Worm (Caenorhabditis elegans) whole organism, L4/young adult: ENCODE data around the gene C35B1.4.

ENCODE experiments used
- dao-5 ChIP-seq: sonication (generic microtip); optimal IDR thresholded peaks from 2 replicates; lab custom pipeline; 2016; ENCODE audit warnings: missing genotype, missing genetic modification characterization, moderate library complexity, missing compliant biosample characterization
- him-1 ChIP-seq: sonication (generic microtip); optimal IDR thresholded peaks from 2 replicates; lab custom pipeline; 2016; ENCODE audit warnings: missing genotype, missing genetic modification reagents, missing genetic modification characterization, missing compliant biosample characterization

DNA sequence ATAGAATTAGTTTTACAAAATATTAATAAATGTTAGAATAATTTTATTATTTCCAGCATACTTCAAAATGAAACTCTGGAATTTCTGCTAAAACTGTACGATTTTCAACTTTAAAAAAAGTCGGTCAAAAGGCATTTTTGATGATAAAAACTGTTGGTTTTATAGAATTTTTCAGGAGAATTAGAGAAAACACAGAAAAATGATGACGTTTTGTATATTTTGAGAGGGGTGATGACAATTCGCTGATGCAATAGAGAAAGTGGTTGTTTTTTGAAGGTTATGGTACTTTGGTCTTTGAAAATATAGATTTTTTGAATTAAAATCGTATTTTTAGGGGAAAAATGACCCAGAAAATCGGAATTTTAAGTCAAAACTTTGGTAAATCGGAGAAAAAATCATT, 5.4 kb downstream of the C35B1.4 start:
- TF ChIP-seq dao-5 (tag; lab: Kevin White, UChicago) (no peak), him-1 (tag; lab: Kevin White, UChicago) (no peak)
